Fruit fly (Drosophila melanogaster) whole organism, embryonic: ENCODE results near the gene Tg.
A peak's percentile ranks its signal among the peaks of the same experiment; 100 is the strongest.

ENCODE experiments used
- B-H2 ChIP-seq: fragments of 200-800 bp; sonication (Bioruptor generic); optimal IDR thresholded peaks from 2 replicates; lab custom pipeline; 2018; ENCODE audit warnings: missing biosample characterization, mild to moderate bottlenecking, missing genetic modification characterization
- Blimp-1 ChIP-seq: fragments of 200-800 bp; sonication (Bioruptor generic); optimal IDR thresholded peaks from 3 replicates; lab custom pipeline; 2018; ENCODE audit warnings: missing biosample characterization, missing genetic modification characterization, mild to moderate bottlenecking, moderate library complexity, missing genetic modification reagents
- CG10147 ChIP-seq: fragments of 200-800 bp; sonication (Bioruptor generic); optimal IDR thresholded peaks from 2 replicates; lab custom pipeline; 2019; ENCODE audit warnings: missing biosample characterization, mild to moderate bottlenecking, missing genetic modification characterization, moderate library complexity
- CG10366 ChIP-seq: fragments of 200-800 bp; sonication (Bioruptor generic); IDR thresholded peaks from 2 replicates; pipeline ENCODE4 v1.3.6; 2022; ENCODE audit warnings: missing biosample characterization, missing genetic modification characterization
- CG10543 ChIP-seq: fragments of 200-800 bp; sonication (Bioruptor generic); optimal IDR thresholded peaks from 3 replicates; lab custom pipeline; 2017; ENCODE audit warnings: missing biosample characterization, mild to moderate bottlenecking, missing genetic modification characterization, moderate library complexity
- CG11504 ChIP-seq: fragments of 200-800 bp; sonication (Bioruptor generic); optimal IDR thresholded peaks from 3 replicates; lab custom pipeline; 2019; ENCODE audit warnings: missing biosample characterization, mild to moderate bottlenecking, missing genetic modification characterization, moderate library complexity
- CG14014 ChIP-seq: fragments of 200-800 bp; sonication (Bioruptor generic); IDR thresholded peaks from 2 replicates; pipeline ENCODE4 v1.3.6; 2022; ENCODE audit warnings: missing biosample characterization, missing genetic modification characterization
- CG1647 ChIP-seq: fragments of 200-800 bp; sonication (Bioruptor generic); optimal IDR thresholded peaks from 3 replicates; lab custom pipeline; 2016; ENCODE audit warnings: missing biosample characterization, missing genetic modification characterization
- CG17186 ChIP-seq: fragments of 200-800 bp; sonication (Bioruptor generic); optimal IDR thresholded peaks from 3 replicates; lab custom pipeline; 2017; ENCODE audit warnings: missing biosample characterization, missing genetic modification reagents, missing genetic modification characterization
- CG18011 ChIP-seq: fragments of 200-800 bp; sonication (Bioruptor generic); optimal IDR thresholded peaks from 2 replicates; lab custom pipeline; 2017; ENCODE audit warnings: missing biosample characterization, missing genetic modification characterization, mild to moderate bottlenecking, moderate library complexity, missing genotype
- CG34376 ChIP-seq: fragments of 200-800 bp; sonication (Bioruptor generic); optimal IDR thresholded peaks from 2 replicates; lab custom pipeline; 2018; ENCODE audit warnings: missing biosample characterization, mild to moderate bottlenecking, missing genetic modification characterization
- CG4854 ChIP-seq: fragments of 200-800 bp; sonication (Bioruptor generic); optimal IDR thresholded peaks from 2 replicates; lab custom pipeline; 2016; ENCODE audit warnings: missing biosample characterization, missing genetic modification characterization, inconsistent platforms
- CG5953 ChIP-seq: fragments of 200-800 bp; sonication (Bioruptor generic); IDR thresholded peaks from 2 replicates; pipeline ENCODE4 v1.3.6; 2022; ENCODE audit warnings: missing biosample characterization, missing genetic modification characterization
- CG6854 ChIP-seq: fragments of 200-800 bp; sonication (Bioruptor generic); optimal IDR thresholded peaks from 3 replicates; lab custom pipeline; 2017; ENCODE audit warnings: missing biosample characterization, mild to moderate bottlenecking, missing genetic modification characterization
- CG9797 ChIP-seq: fragments of 200-800 bp; sonication (Bioruptor generic); optimal IDR thresholded peaks from 3 replicates; lab custom pipeline; 2018; ENCODE audit warnings: missing biosample characterization, mild to moderate bottlenecking, missing genetic modification characterization
- CrebB ChIP-seq: fragments of 200-800 bp; sonication (Bioruptor generic); optimal IDR thresholded peaks from 3 replicates; lab custom pipeline; 2018; ENCODE audit warnings: missing biosample characterization, mild to moderate bottlenecking, missing genetic modification characterization
- Deaf1 ChIP-seq: fragments of 200-800 bp; optimal IDR thresholded peaks from 3 replicates; lab custom pipeline; 2019; ENCODE audit warnings: missing biosample characterization, mild to moderate bottlenecking, missing genetic modification characterization, moderate library complexity
- Dp ChIP-seq: fragments of 200-800 bp; sonication (Bioruptor generic); optimal IDR thresholded peaks from 2 replicates; lab custom pipeline; 2018; ENCODE audit warnings: missing biosample characterization, mild to moderate bottlenecking, missing genetic modification characterization, moderate library complexity
- HmgZ ChIP-seq: fragments of 200-800 bp; sonication (Bioruptor generic); optimal IDR thresholded peaks from 2 replicates; lab custom pipeline; 2018; ENCODE audit warnings: missing biosample characterization, mild to moderate bottlenecking, missing genetic modification characterization
- Kr ChIP-seq: fragments of 200-800 bp; sonication (Bioruptor generic); optimal IDR thresholded peaks from 2 replicates; lab custom pipeline; 2017; ENCODE audit warnings: missing biosample characterization, mild to moderate bottlenecking, missing genetic modification characterization
- Meics ChIP-seq: fragments of 200-800 bp; sonication (Bioruptor generic); optimal IDR thresholded peaks from 2 replicates; lab custom pipeline; 2017; ENCODE audit warnings: missing biosample characterization, mild to moderate bottlenecking, missing genetic modification characterization
- NK7.1 ChIP-seq: fragments of 200-800 bp; sonication (Bioruptor generic); optimal IDR thresholded peaks from 3 replicates; lab custom pipeline; 2016; ENCODE audit warnings: missing biosample characterization, missing genetic modification characterization
- Six4 ChIP-seq: fragments of 200-800 bp; sonication (Bioruptor generic); optimal IDR thresholded peaks from 2 replicates; lab custom pipeline; 2016; ENCODE audit warnings: missing biosample characterization, missing genetic modification characterization
- Sox102F ChIP-seq: fragments of 200-800 bp; sonication (Bioruptor generic); optimal IDR thresholded peaks from 2 replicates; lab custom pipeline; 2018; ENCODE audit warnings: missing biosample characterization, mild to moderate bottlenecking, missing genetic modification characterization, moderate library complexity
- Sry-β ChIP-seq: fragments of 200-800 bp; sonication (Bioruptor generic); optimal IDR thresholded peaks from 2 replicates; lab custom pipeline; 2018; ENCODE audit warnings: missing biosample characterization, mild to moderate bottlenecking, missing genetic modification characterization, moderate library complexity
- Trl ChIP-seq, 3 experiments: fragments of >200 bp in 2 of 3; fragments of 200-800 bp in 1 of 3; sonication (Bioruptor generic) in 1 of 3; optimal IDR thresholded peaks; 2 replicates in 1 of 3; 3 replicates in 2 of 3; lab custom pipeline; 2016 to 2017; ENCODE audit warnings: missing biosample characterization in 1 of 3, missing genetic modification characterization in 1 of 3
- amos ChIP-seq: fragments of 200-800 bp; sonication (Bioruptor generic); IDR thresholded peaks from 2 replicates; pipeline ENCODE4 v1.3.6; 2022; ENCODE audit warnings: missing biosample characterization, missing genetic modification characterization; ENCODE audit not compliant: partially characterized antibody
- ato ChIP-seq: fragments of 200-800 bp; sonication (Bioruptor generic); IDR thresholded peaks from 2 replicates; pipeline ENCODE4 v1.3.6; 2022; ENCODE audit warnings: missing biosample characterization, missing genetic modification characterization; ENCODE audit not compliant: partially characterized antibody
- cg ChIP-seq: fragments of 200-800 bp; sonication (Bioruptor generic); optimal IDR thresholded peaks from 3 replicates; lab custom pipeline; 2019; ENCODE audit warnings: missing biosample characterization, mild to moderate bottlenecking, missing genetic modification characterization, moderate library complexity
- chm ChIP-seq: fragments of 200-800 bp; sonication (Bioruptor generic); IDR thresholded peaks from 2 replicates; pipeline ENCODE4 v1.3.6; 2022; ENCODE audit warnings: missing biosample characterization, missing genetic modification characterization
- ewg ChIP-seq: fragments of 200-800 bp; sonication (Bioruptor generic); optimal IDR thresholded peaks from 3 replicates; lab custom pipeline; 2017; ENCODE audit warnings: mild to moderate bottlenecking, missing biosample characterization, missing genetic modification reagents, missing genetic modification characterization
- exex ChIP-seq: fragments of 200-800 bp; sonication (Bioruptor generic); optimal IDR thresholded peaks from 4 replicates; lab custom pipeline; 2018; ENCODE audit warnings: missing biosample characterization, mild to moderate bottlenecking, missing genetic modification characterization, moderate library complexity
- ftz-f1 ChIP-seq: fragments of 200-800 bp; sonication (Bioruptor generic); optimal IDR thresholded peaks from 2 replicates; lab custom pipeline; 2016; ENCODE audit warnings: missing biosample characterization, missing genetic modification characterization
- gce ChIP-seq: fragments of 200-800 bp; sonication (Bioruptor generic); IDR thresholded peaks from 3 replicates; pipeline ENCODE4 v1.3.6; 2022; ENCODE audit warnings: missing biosample characterization, missing genetic modification characterization
- hbn ChIP-seq: fragments of 200-800 bp; sonication (Bioruptor generic); IDR thresholded peaks from 2 replicates; pipeline ENCODE4 v1.3.6; 2022; ENCODE audit warnings: missing biosample characterization, missing genetic modification characterization; ENCODE audit not compliant: partially characterized antibody
- lmd ChIP-seq: fragments of 200-800 bp; sonication (Bioruptor generic); IDR thresholded peaks from 2 replicates; pipeline ENCODE4 v1.3.6; 2022; ENCODE audit warnings: missing biosample characterization, missing genetic modification characterization
- odd ChIP-seq: fragments of 200-800 bp; sonication (Bioruptor generic); optimal IDR thresholded peaks from 2 replicates; lab custom pipeline; 2017; ENCODE audit warnings: missing biosample characterization, mild to moderate bottlenecking, missing genetic modification characterization
- org-1 ChIP-seq: fragments of 200-800 bp; sonication (Bioruptor generic); optimal IDR thresholded peaks from 2 replicates; lab custom pipeline; 2017; ENCODE audit warnings: missing biosample characterization, missing genetic modification characterization
- p53 ChIP-seq: fragments of 200-800 bp; sonication (Bioruptor generic); optimal IDR thresholded peaks from 2 replicates; lab custom pipeline; 2016; ENCODE audit warnings: missing biosample characterization, missing genetic modification characterization
- pita ChIP-seq: fragments of 200-800 bp; sonication (Bioruptor generic); optimal IDR thresholded peaks from 2 replicates; lab custom pipeline; 2017; ENCODE audit warnings: missing biosample characterization, mild to moderate bottlenecking, missing genetic modification characterization
- row ChIP-seq: fragments of 200-800 bp; sonication (Bioruptor generic); IDR thresholded peaks from 3 replicates; pipeline ENCODE4 v1.3.6; 2022; ENCODE audit warnings: missing biosample characterization, missing genetic modification characterization
- slou ChIP-seq: fragments of 200-800 bp; sonication (Bioruptor generic); optimal IDR thresholded peaks from 3 replicates; lab custom pipeline; 2016; ENCODE audit warnings: missing biosample characterization, missing genetic modification characterization
- sna ChIP-seq: fragments of 200-800 bp; sonication (Bioruptor generic); IDR thresholded peaks from 2 replicates; pipeline ENCODE4 v1.3.6; 2022; ENCODE audit warnings: missing biosample characterization, missing genetic modification characterization; ENCODE audit not compliant: partially characterized antibody
- stwl ChIP-seq: fragments of 200-800 bp; sonication (Bioruptor generic); optimal IDR thresholded peaks from 3 replicates; lab custom pipeline; 2018; ENCODE audit warnings: missing biosample characterization, mild to moderate bottlenecking, missing genetic modification characterization, moderate library complexity
- trem ChIP-seq: fragments of 200-800 bp; optimal IDR thresholded peaks from 3 replicates; lab custom pipeline; 2019; ENCODE audit warnings: missing biosample characterization, mild to moderate bottlenecking, missing genetic modification characterization, moderate library complexity
- tx ChIP-seq: fragments of 200-800 bp; sonication (Bioruptor generic); optimal IDR thresholded peaks from 2 replicates; lab custom pipeline; 2016; ENCODE audit warnings: missing biosample characterization, missing genetic modification characterization
- vfl ChIP-seq: fragments of 200-800 bp; sonication (Bioruptor generic); optimal IDR thresholded peaks from 2 replicates; lab custom pipeline; 2016; ENCODE audit warnings: missing biosample characterization, missing genetic modification characterization
- zfh1 ChIP-seq: fragments of 200-800 bp; sonication (Bioruptor generic); IDR thresholded peaks from 3 replicates; pipeline ENCODE4 v1.3.6; 2022; ENCODE audit warnings: missing biosample characterization, missing genetic modification characterization

Gene Tg

DNA sequence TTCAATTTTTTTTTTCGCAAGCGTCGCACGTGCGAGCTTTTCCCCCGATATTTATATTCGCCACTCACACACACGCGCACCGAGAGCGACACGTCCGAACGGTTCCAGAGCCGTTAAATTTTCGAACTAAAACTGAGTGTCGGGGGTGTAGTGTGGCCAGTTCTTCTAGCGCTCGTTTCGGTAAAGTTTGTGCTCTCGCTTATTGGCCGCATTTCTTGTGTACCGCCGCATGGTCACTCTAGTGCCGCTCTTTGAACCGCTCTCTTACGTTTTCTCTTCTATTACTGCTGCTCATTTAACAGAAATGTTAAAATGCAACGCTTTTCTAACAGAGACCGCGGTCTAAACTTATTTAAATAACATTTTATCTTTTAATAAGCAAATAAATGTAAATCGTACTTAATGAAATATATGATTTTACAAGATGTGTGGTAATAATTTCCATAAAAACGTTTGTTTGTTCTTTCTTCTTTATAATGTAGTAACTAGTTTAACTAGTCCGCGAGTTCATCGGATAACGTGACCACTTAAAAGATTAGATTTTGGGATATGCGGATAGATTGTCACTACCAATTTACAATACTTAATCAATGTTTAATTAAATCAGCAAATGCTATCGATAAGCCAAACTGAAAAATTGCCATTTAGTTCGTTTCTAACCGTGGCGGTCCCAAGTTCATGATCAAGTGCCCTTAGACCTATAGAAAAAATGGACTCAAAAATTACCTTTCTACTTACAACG is 27.0 kb upstream of the Tg start, which contains the start of gene Snoo (continued):
- peak; percentile 53 for TF ChIP-seq CG10543 (GFP tag; lab: Kevin White, UChicago)
- no peak for TF ChIP-seq vfl (GFP tag; lab: Kevin White, UChicago)
- no peak for TF ChIP-seq odd (GFP tag; lab: Kevin White, UChicago)
- TF ChIP-seq ewg (GFP tag; lab: Kevin White, UChicago), result peak; percentile 46
- TF ChIP-seq Six4, result no peak
- peak; percentile 47 for TF ChIP-seq HmgZ (tag; lab: Kevin White, UChicago)
- TF ChIP-seq CG10147 (GFP tag; lab: Kevin White, UChicago), result no peak
- 0 out of 3 replicates have a peak, but pooled peaks have one; percentile 6 for TF ChIP-seq zfh1 (GFP tag; lab: Robert Waterston, UW)
- TF ChIP-seq CrebB (tag; lab: Kevin White, UChicago), result peak; percentile 15
- TF ChIP-seq CG34376 (GFP tag; lab: Kevin White, UChicago), result peak; percentile 69
- no peak for TF ChIP-seq CG18011 (GFP tag; lab: Kevin White, UChicago)
- no peak for TF ChIP-seq CG10366 (GFP tag; lab: Robert Waterston, UW)
- no peak for TF ChIP-seq pita (GFP tag; lab: Kevin White, UChicago)
- peak; percentile 23; the same call in 1 of the 2 replicates for TF ChIP-seq amos
- peak; percentile 12; the same call in 1 of the 3 replicates for TF ChIP-seq gce (GFP tag; lab: Robert Waterston, UW)
- TF ChIP-seq row (GFP tag; lab: Robert Waterston, UW), result peak; percentile 7; the same call in 1 of the 3 replicates
- TF ChIP-seq ato (GFP tag; lab: Robert Waterston, UW), result peak; percentile 38; the same call in 1 of the 2 replicates
- no peak for TF ChIP-seq tx (GFP tag; lab: Kevin White, UChicago)
- peak; percentile 20 for TF ChIP-seq Dp (GFP tag; lab: Kevin White, UChicago)
- TF ChIP-seq hbn (GFP tag; lab: Robert Waterston, UW), result no peak
- no peak for TF ChIP-seq Sry-β (GFP tag; lab: Kevin White, UChicago)
- TF ChIP-seq CG11504 (tag; lab: Kevin White, UChicago), result peak; percentile 31
- no peak for TF ChIP-seq CG4854 (GFP tag; lab: Kevin White, UChicago)
- TF ChIP-seq CG5953 (GFP tag; lab: Robert Waterston, UW), result no peak; the same call in 1 of the 2 replicates
- peak; percentile 3 for TF ChIP-seq CG17186 (GFP tag; lab: Kevin White, UChicago)
- peak; percentile 66 for TF ChIP-seq Deaf1 (tag; lab: Kevin White, UChicago)
- TF ChIP-seq chm (GFP tag; lab: Robert Waterston, UW), result peak; percentile 54; the same call in 1 of the 2 replicates
- no peak for TF ChIP-seq Meics (GFP tag; lab: Kevin White, UChicago)
- 0 out of 2 replicates have a peak, but pooled peaks have one; percentile 46 for TF ChIP-seq sna (GFP tag; lab: Robert Waterston, UW)
- TF ChIP-seq NK7.1, result no peak
- TF ChIP-seq slou (GFP tag; lab: Kevin White, UChicago), result no peak
- peak; percentile 3 for TF ChIP-seq Blimp-1
- TF ChIP-seq cg, result peak; percentile 38
- TF ChIP-seq Trl (optimal IDR thresholded peaks at IDR 0.05; lab: Kevin White, UChicago), result peak; percentile 90 to 94
- peak; percentile 71 for TF ChIP-seq Trl (GFP tag; optimal IDR thresholded peaks at IDR 0.05; lab: Kevin White, UChicago)
- no peak for TF ChIP-seq org-1 (GFP tag; lab: Kevin White, UChicago)
- TF ChIP-seq CG14014 (GFP tag; lab: Robert Waterston, UW), result peak; percentile 30; the same call in 1 of the 2 replicates
- TF ChIP-seq lmd (GFP tag; lab: Robert Waterston, UW), result no peak
- TF ChIP-seq CG9797 (GFP tag; lab: Kevin White, UChicago), result peak; percentile 90
- no peak for TF ChIP-seq Kr (GFP tag; lab: Kevin White, UChicago)
- no peak for TF ChIP-seq CG1647 (GFP tag; lab: Kevin White, UChicago)
- peak; percentile 29 for TF ChIP-seq ftz-f1 (GFP tag; lab: Kevin White, UChicago)
- peak; percentile 45 for TF ChIP-seq B-H2 (GFP tag; lab: Kevin White, UChicago)
- peak; percentile 64 for TF ChIP-seq stwl
- TF ChIP-seq exex (tag; lab: Kevin White, UChicago), result peak; percentile 87
- TF ChIP-seq p53 (GFP tag; lab: Kevin White, UChicago), result no peak
- TF ChIP-seq CG6854 (GFP tag; lab: Kevin White, UChicago), result peak; percentile 18
- TF ChIP-seq Sox102F (GFP tag; lab: Kevin White, UChicago), result no peak
- peak; percentile 43 for TF ChIP-seq trem (tag; lab: Kevin White, UChicago)
